Worm (Caenorhabditis elegans) whole organism, L3 larva: ENCODE measurements around the gene W01D2.1.

Source experiments
- aly-2 ChIP-seq: fragments of 150-350 bp; optimal IDR thresholded peaks from 2 replicates; lab custom pipeline; 2014; ENCODE audit warnings: missing biosample characterization, missing genetic modification characterization
- fos-1 ChIP-seq: fragments of 150-350 bp; optimal IDR thresholded peaks from 2 replicates; lab custom pipeline; 2014; ENCODE audit warnings: missing biosample characterization, missing genetic modification characterization
- nfya-1 ChIP-seq: sonication (generic microtip); optimal IDR thresholded peaks from 2 replicates; lab custom pipeline; 2017; ENCODE audit warnings: missing genetic modification characterization, mild to moderate bottlenecking, missing compliant biosample characterization, antibody characterized with exemption, moderate library complexity; ENCODE audit not compliant: insufficient read depth
- skn-1 ChIP-seq: fragments of 150-350 bp; optimal IDR thresholded peaks from 2 replicates; lab custom pipeline; 2014; ENCODE audit warnings: missing biosample characterization, missing genetic modification characterization
- snpc-4 ChIP-seq: fragments of 150-350 bp; optimal IDR thresholded peaks from 2 replicates; lab custom pipeline; 2014; ENCODE audit warnings: missing biosample characterization, missing genetic modification characterization
- ztf-11 ChIP-seq: fragments of 150-350 bp; optimal IDR thresholded peaks from 2 replicates; lab custom pipeline; 2014; ENCODE audit warnings: missing biosample characterization, missing genetic modification characterization

- no peak for TF ChIP-seq nfya-1 (tag; lab: Kevin White, UChicago)
- no peak for TF ChIP-seq skn-1
- no peak for TF ChIP-seq ztf-11 (tag; lab: Kevin White, UChicago)
- no peak for TF ChIP-seq aly-2 (tag; lab: Kevin White, UChicago)
- no peak for TF ChIP-seq fos-1 (tag; lab: Kevin White, UChicago)
- no peak for TF ChIP-seq snpc-4 (tag; lab: Kevin White, UChicago)
These were observed 2.7 kb upstream of the W01D2.1 start for ce11 chrII:14812661-14813060.
